Fruit fly (Drosophila melanogaster) whole organism, prepupa: ENCODE results near the gene CG7772.
A peak's percentile ranks its signal among the peaks of the same experiment; 100 is the strongest.
"Not testable (repeated sequence)": the region's sequence is repeated elsewhere in the genome, so short reads cannot be mapped to it uniquely, and the experiment has no call there.

Experiments
- Blimp-1 ChIP-seq: fragments of 200-800 bp; sonication (Bioruptor generic); optimal IDR thresholded peaks from 3 replicates; lab custom pipeline; 2017; ENCODE audit warnings: missing biosample characterization, missing genetic modification characterization, mild to moderate bottlenecking, moderate library complexity, missing genetic modification reagents
- CG10631 ChIP-seq: fragments of 200-800 bp; sonication (Bioruptor generic); optimal IDR thresholded peaks from 2 replicates; lab custom pipeline; 2016; ENCODE audit warnings: missing biosample characterization, missing genetic modification characterization
- CG15336 ChIP-seq: fragments of 200-800 bp; sonication (Bioruptor generic); IDR thresholded peaks from 2 replicates; pipeline ENCODE4 v1.3.6; 2022; ENCODE audit warnings: missing biosample characterization, missing genetic modification characterization
- CG3919 ChIP-seq: fragments of 200-800 bp; sonication (Bioruptor generic); optimal IDR thresholded peaks from 3 replicates; lab custom pipeline; 2016; ENCODE audit warnings: missing biosample characterization, missing genetic modification characterization
- CG6276 ChIP-seq: fragments of 200-800 bp; sonication (Bioruptor generic); optimal IDR thresholded peaks from 2 replicates; lab custom pipeline; 2017; ENCODE audit warnings: missing biosample characterization, mild to moderate bottlenecking, missing genetic modification characterization
- CG6792 ChIP-seq: fragments of 200-800 bp; sonication (Bioruptor generic); optimal IDR thresholded peaks from 3 replicates; lab custom pipeline; 2016; ENCODE audit warnings: missing biosample characterization, missing genetic modification characterization
- CG6808 ChIP-seq: fragments of 200-800 bp; sonication (Bioruptor generic); optimal IDR thresholded peaks from 3 replicates; lab custom pipeline; 2017; ENCODE audit warnings: missing biosample characterization, missing genetic modification characterization, mild to moderate bottlenecking, moderate library complexity, missing genetic modification reagents
- CG7368 ChIP-seq: fragments of 200-800 bp; sonication (Bioruptor generic); optimal IDR thresholded peaks from 3 replicates; lab custom pipeline; 2016; ENCODE audit warnings: missing biosample characterization, missing genetic modification characterization
- CG8119 ChIP-seq: fragments of 200-800 bp; sonication (Bioruptor generic); IDR thresholded peaks from 3 replicates; pipeline ENCODE4 v1.3.6; 2022; ENCODE audit warnings: missing biosample characterization, missing genetic modification characterization
- CG8632 ChIP-seq: fragments of 200-800 bp; sonication (Bioruptor generic); optimal IDR thresholded peaks from 3 replicates; lab custom pipeline; 2016; ENCODE audit warnings: missing biosample characterization, missing genetic modification characterization
- CG9139 ChIP-seq: fragments of 200-800 bp; sonication (Bioruptor generic); optimal IDR thresholded peaks from 3 replicates; lab custom pipeline; 2017; ENCODE audit warnings: missing biosample characterization, mild to moderate bottlenecking, missing genetic modification characterization
- Eip75B ChIP-seq: fragments of 200-800 bp; sonication (Bioruptor generic); optimal IDR thresholded peaks from 3 replicates; lab custom pipeline; 2016; ENCODE audit warnings: missing biosample characterization, missing genetic modification characterization
- Eip78C ChIP-seq: fragments of 200-800 bp; sonication (Bioruptor generic); peaks from one replicate; lab custom pipeline; 2016; ENCODE audit warnings: missing biosample characterization, missing genetic modification characterization
- Eip93F ChIP-seq: fragments of 200-800 bp; sonication (Bioruptor generic); optimal IDR thresholded peaks from 2 replicates; lab custom pipeline; 2016; ENCODE audit warnings: missing biosample characterization, mild to moderate bottlenecking, missing genetic modification characterization
- Ets21C ChIP-seq: fragments of 200-800 bp; sonication (Bioruptor generic); optimal IDR thresholded peaks from 3 replicates; lab custom pipeline; 2016; ENCODE audit warnings: missing biosample characterization, missing genetic modification characterization
- Gug ChIP-seq: fragments of 200-800 bp; sonication (Bioruptor generic); IDR thresholded peaks from 2 replicates; pipeline ENCODE4 v1.3.6; 2022; ENCODE audit warnings: missing biosample characterization, missing genetic modification characterization
- Hr38 ChIP-seq: sonication (Bioruptor generic); optimal IDR thresholded peaks from 2 replicates; lab custom pipeline; 2016; ENCODE audit warnings: missing biosample characterization, missing genetic modification characterization
- Hr39 ChIP-seq: fragments of 200-800 bp; sonication (Bioruptor generic); optimal IDR thresholded peaks from 2 replicates; lab custom pipeline; 2016; ENCODE audit warnings: missing biosample characterization, missing genetic modification characterization
- Hr4 ChIP-seq: fragments of 200-800 bp; sonication (Bioruptor generic); optimal IDR thresholded peaks from 3 replicates; lab custom pipeline; 2016; ENCODE audit warnings: missing biosample characterization, missing genetic modification characterization
- Lpt ChIP-seq: fragments of 200-800 bp; sonication (Bioruptor generic); optimal IDR thresholded peaks from 3 replicates; lab custom pipeline; 2016; ENCODE audit warnings: missing biosample characterization, missing genetic modification characterization
- Sox14 ChIP-seq: fragments of 200-800 bp; sonication (Bioruptor generic); optimal IDR thresholded peaks from 3 replicates; lab custom pipeline; 2016; ENCODE audit warnings: missing biosample characterization, missing genetic modification characterization
- achi ChIP-seq: fragments of 200-800 bp; sonication (Bioruptor generic); optimal IDR thresholded peaks from 3 replicates; lab custom pipeline; 2016; ENCODE audit warnings: missing biosample characterization, missing genetic modification characterization
- acj6 ChIP-seq: fragments of 200-800 bp; sonication (Bioruptor generic); optimal IDR thresholded peaks from 3 replicates; lab custom pipeline; 2016; ENCODE audit warnings: missing biosample characterization, missing genetic modification characterization
- cyc ChIP-seq: fragments of 200-800 bp; sonication (Bioruptor generic); optimal IDR thresholded peaks from 3 replicates; lab custom pipeline; 2016; ENCODE audit warnings: missing biosample characterization, missing genetic modification characterization
- dsx ChIP-seq: fragments of 200-800 bp; optimal IDR thresholded peaks from 3 replicates; lab custom pipeline; 2019; ENCODE audit warnings: missing biosample characterization, mild to moderate bottlenecking, missing genetic modification characterization, moderate library complexity; ENCODE audit not compliant: poor library complexity, severe bottlenecking
- eg ChIP-seq: fragments of 200-800 bp; sonication (Bioruptor generic); IDR thresholded peaks from 3 replicates; pipeline ENCODE4 v1.3.6; 2022; ENCODE audit warnings: missing biosample characterization, missing genetic modification characterization
- fd85E ChIP-seq: fragments of 200-800 bp; sonication (Bioruptor generic); optimal IDR thresholded peaks from 3 replicates; lab custom pipeline; 2016; ENCODE audit warnings: missing biosample characterization, missing genetic modification characterization
- fkh ChIP-seq: fragments of 200-800 bp; sonication (Bioruptor generic); optimal IDR thresholded peaks from 3 replicates; lab custom pipeline; 2017; ENCODE audit warnings: missing biosample characterization, mild to moderate bottlenecking, missing genetic modification characterization, moderate library complexity
- lz ChIP-seq: fragments of 200-800 bp; sonication (Bioruptor generic); optimal IDR thresholded peaks from 3 replicates; lab custom pipeline; 2016; ENCODE audit warnings: missing biosample characterization, missing genetic modification characterization
- net ChIP-seq: fragments of 200-800 bp; sonication (Bioruptor generic); optimal IDR thresholded peaks from 3 replicates; lab custom pipeline; 2016; ENCODE audit warnings: missing biosample characterization, missing genetic modification characterization
- pdm3 ChIP-seq: fragments of 200-800 bp; sonication (Bioruptor generic); optimal IDR thresholded peaks from 3 replicates; lab custom pipeline; 2016; ENCODE audit warnings: missing biosample characterization, missing genetic modification characterization
- salr ChIP-seq, 2 experiments: fragments of 200-800 bp; sonication (Bioruptor generic); optimal IDR thresholded peaks; 3 replicates each; lab custom pipeline; 2016 to 2018; ENCODE audit warnings: missing biosample characterization in 2 of 2, missing genetic modification characterization in 2 of 2, mild to moderate bottlenecking in 1 of 2
- spab ChIP-seq: fragments of 200-800 bp; sonication (Bioruptor generic); optimal IDR thresholded peaks from 2 replicates; lab custom pipeline; 2017; ENCODE audit warnings: missing biosample characterization, mild to moderate bottlenecking, missing genetic modification characterization, missing genetic modification reagents
- svp ChIP-seq: fragments of 200-800 bp; sonication (Bioruptor generic); peaks from one replicate; lab custom pipeline; 2016; ENCODE audit warnings: missing biosample characterization, missing genetic modification characterization
- vri ChIP-seq: fragments of 200-800 bp; sonication (Bioruptor generic); optimal IDR thresholded peaks from 3 replicates; lab custom pipeline; 2016; ENCODE audit warnings: missing biosample characterization, mild to moderate bottlenecking, missing genetic modification characterization

The CG7772 gene

dm6 chrX:17910941-17911703, 4.1 kb upstream of the CG7772 start, which contains the start of gene CG6847 (continued):
- TF ChIP-seq CG3919 (GFP tag; lab: Kevin White, UChicago) (peak; percentile 50), salr (GFP tag; optimal IDR thresholded peaks at IDR 0.05; lab: Kevin White, UChicago) (peak in 1 of 2 experiments; percentile 81), Eip93F (GFP tag; lab: Kevin White, UChicago) (no peak), cyc (GFP tag; lab: Kevin White, UChicago) (peak; percentile 58), Eip78C (GFP tag; lab: Kevin White, UChicago) (peak; percentile 92), CG6808 (GFP tag; lab: Kevin White, UChicago) (peak; percentile 52), Gug (GFP tag; lab: Robert Waterston, UW) (peak; percentile 59), pdm3 (peak; percentile 62), svp (GFP tag; lab: Kevin White, UChicago) (peak; percentile 92), vri (peak; percentile 23), dsx (GFP tag; lab: Kevin White, UChicago) (peak; percentile 65), CG10631 (GFP tag; lab: Kevin White, UChicago) (peak; percentile 75), Sox14 (GFP tag; lab: Kevin White, UChicago) (peak; percentile 58), eg (GFP tag; lab: Robert Waterston, UW) (peak; percentile 73), lz (GFP tag; lab: Kevin White, UChicago) (peak; percentile 69), acj6 (GFP tag; lab: Kevin White, UChicago) (peak; percentile 67), Ets21C (GFP tag; lab: Kevin White, UChicago) (no peak), CG7368 (GFP tag; lab: Kevin White, UChicago) (no peak), Eip75B (GFP tag; lab: Kevin White, UChicago) (peak; percentile 72), CG6276 (peak; percentile 80), spab (GFP tag; lab: Kevin White, UChicago) (peak; percentile 54), fd85E (GFP tag; lab: Kevin White, UChicago) (no peak), Hr39 (GFP tag; lab: Kevin White, UChicago) (peak; percentile 45), fkh (GFP tag; lab: Kevin White, UChicago) (peak; percentile 4), net (peak; percentile 78), CG6792 (GFP tag; lab: Kevin White, UChicago) (peak; percentile 77), CG15336 (peak; percentile 52), Blimp-1 (GFP tag; lab: Kevin White, UChicago) (no peak), CG9139 (GFP tag; lab: Kevin White, UChicago) (peak; percentile 32)

DNA sequence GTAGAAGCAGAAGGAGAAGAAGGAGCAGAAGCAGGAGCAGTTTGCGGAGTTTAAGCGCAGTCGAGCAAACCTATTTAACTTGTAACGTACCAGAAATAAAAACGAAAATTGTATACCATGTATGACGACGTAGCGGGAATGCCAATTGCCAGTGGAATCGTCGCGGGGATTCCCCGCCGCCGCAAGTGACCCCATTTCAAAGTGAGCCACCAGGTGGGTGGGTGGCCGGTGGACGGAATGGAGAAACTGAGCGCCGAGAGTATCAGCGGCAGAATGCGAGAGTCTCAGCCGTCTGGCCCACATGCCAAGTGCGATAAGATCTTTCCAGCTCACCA, 3.5 kb upstream of the CG7772 start:
- TF ChIP-seq achi (GFP tag; lab: Kevin White, UChicago) (no peak), CG15336 (no peak), CG8119 (GFP tag; lab: Robert Waterston, UW) (no peak), Lpt (GFP tag; lab: Kevin White, UChicago) (no peak), CG8632 (GFP tag; lab: Kevin White, UChicago) (no peak), Eip93F (GFP tag; lab: Kevin White, UChicago) (no peak)

DNA sequence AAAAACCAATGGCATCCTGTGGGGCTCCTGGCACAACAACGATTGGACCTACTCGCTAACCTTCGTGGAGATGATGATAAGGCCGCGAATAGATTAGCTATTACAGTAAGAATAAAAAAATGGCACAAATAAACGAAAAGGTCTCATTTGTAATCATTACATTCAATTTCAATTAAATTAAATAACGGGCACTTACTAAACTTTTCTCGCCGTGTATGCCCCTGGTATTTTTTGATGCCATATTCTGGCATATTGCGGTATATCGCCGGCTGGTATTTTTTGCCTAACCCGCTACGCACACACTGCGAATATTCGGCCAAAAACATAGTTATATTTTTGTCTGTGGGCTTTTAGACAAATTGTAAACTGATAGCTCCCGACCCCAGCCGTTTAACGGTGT, 7.7 kb downstream of the CG7772 start, which contains the start of gene Gss2:
Gene Gss2 (plus strand): TSS at position 301 of the 400 bp plus-strand sequence.
- not testable (repeated sequence) for TF ChIP-seq Hr4; Hr38 (GFP tag; lab: Kevin White, UChicago); dsx (GFP tag; lab: Kevin White, UChicago)

DNA sequence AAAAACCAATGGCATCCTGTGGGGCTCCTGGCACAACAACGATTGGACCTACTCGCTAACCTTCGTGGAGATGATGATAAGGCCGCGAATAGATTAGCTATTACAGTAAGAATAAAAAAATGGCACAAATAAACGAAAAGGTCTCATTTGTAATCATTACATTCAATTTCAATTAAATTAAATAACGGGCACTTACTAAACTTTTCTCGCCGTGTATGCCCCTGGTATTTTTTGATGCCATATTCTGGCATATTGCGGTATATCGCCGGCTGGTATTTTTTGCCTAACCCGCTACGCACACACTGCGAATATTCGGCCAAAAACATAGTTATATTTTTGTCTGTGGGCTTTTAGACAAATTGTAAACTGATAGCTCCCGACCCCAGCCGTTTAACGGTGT, 17.8 kb downstream of the CG7772 start, which contains the start of gene Gss1:
Gene Gss1 (plus strand): TSS at position 301 of the 400 bp plus-strand sequence.
- TF ChIP-seq CG6792 (GFP tag; lab: Kevin White, UChicago); vri; Hr39 (GFP tag; lab: Kevin White, UChicago): not testable (repeated sequence)
